Comparison of ENCODE assay signal across 2 worm cellular contexts in genomic region chrV:6138167-6138566, ce11.
TF ChIP-seq lines count a peak whose summit lies in the region.

No protein-coding gene starts in this region.

TF ChIP-seq in whole organism, L3 larva, 47 proteins besides CTCF, POLR2A, EP300 and RAD21:
- no peak for TF ChIP-seq ZK546.5 (tag; optimal IDR thresholded peaks at IDR 0.05; lab: Kevin White, UChicago)
- peak; percentile 2 for TF ChIP-seq pha-4 (tag; optimal IDR thresholded peaks at IDR 0.05; lab: Kevin White, UChicago)

TF ChIP-seq in whole organism, L4 larva, 104 proteins besides CTCF, POLR2A, EP300 and RAD21:
- TF ChIP-seq aha-1 (tag; lab: Kevin White, UChicago), result peak; percentile 97
- no peak for TF ChIP-seq rbr-2 (tag; optimal IDR thresholded peaks at IDR 0.05; lab: Kevin White, UChicago)

Comparison
In these comparisons a context has a peak if more than half of its experiments do, and no peak if none do; other contexts are left out.
1. Of the 28 proteins assayed by ChIP-seq in both whole organism, L4 larva and whole organism, L3 larva: peak only in whole organism, L4 larva: none; only in whole organism, L3 larva: pha-4; in both: none; in neither: 27.